Worm (Caenorhabditis elegans) whole organism, L1 larva: ENCODE results near the gene C04A11.2.

ENCODE experiments used
- C04F5.9 ChIP-seq: sonication (generic microtip); optimal IDR thresholded peaks from 2 replicates; lab custom pipeline; 2016; ENCODE audit warnings: missing genetic modification characterization, missing compliant biosample characterization
- C34B4.2 ChIP-seq: sonication (generic microtip); optimal IDR thresholded peaks from 2 replicates; lab custom pipeline; 2017; ENCODE audit warnings: mild to moderate bottlenecking, missing genetic modification characterization, missing compliant biosample characterization
- F16B12.6 ChIP-seq: fragments of 150-350 bp; optimal IDR thresholded peaks from 2 replicates; lab custom pipeline; 2014; ENCODE audit warnings: missing biosample characterization, missing genetic modification characterization
- aha-1 ChIP-seq: fragments of 150-350 bp; optimal IDR thresholded peaks from 2 replicates; lab custom pipeline; 2014; ENCODE audit warnings: missing biosample characterization, missing genetic modification characterization
- ama-1 ChIP-seq: fragments of 150-350 bp; optimal IDR thresholded peaks from 2 replicates; lab custom pipeline; 2014
- blmp-1 ChIP-seq: fragments of 150-350 bp; optimal IDR thresholded peaks from 2 replicates; lab custom pipeline; 2014; ENCODE audit warnings: missing biosample characterization, missing genetic modification characterization
- ceh-63 ChIP-seq: fragments of 200-800 bp; sonication (Bioruptor generic); optimal IDR thresholded peaks from 2 replicates; lab custom pipeline; 2018; ENCODE audit warnings: mild to moderate bottlenecking, missing genetic modification characterization, missing compliant biosample characterization
- ceh-82 ChIP-seq, 3 experiments: fragments of 150-350 bp in 1 of 3; sonication (generic microtip) in 2 of 3; optimal IDR thresholded peaks; 2 replicates each; lab custom pipeline; 2014 to 2017; ENCODE audit warnings: missing biosample characterization in 3 of 3, missing genetic modification characterization in 3 of 3
- ceh-90 ChIP-seq: sonication (generic microtip); optimal IDR thresholded peaks from 2 replicates; lab custom pipeline; 2016; ENCODE audit warnings: missing genetic modification characterization, missing compliant biosample characterization
- ces-1 ChIP-seq: fragments of 150-350 bp; optimal IDR thresholded peaks from 2 replicates; lab custom pipeline; 2014; ENCODE audit warnings: missing biosample characterization, missing genetic modification reagents, missing genetic modification characterization
- dpl-1 ChIP-seq, 3 experiments: fragments of 150-350 bp in 2 of 3; sonication (generic microtip) in 1 of 3; optimal IDR thresholded peaks; 2 replicates each; lab custom pipeline; 2014 to 2017; ENCODE audit warnings: missing biosample characterization in 3 of 3, missing genetic modification characterization in 3 of 3, missing genetic modification reagents in 3 of 3
- dsc-1 ChIP-seq: sonication (generic microtip); optimal IDR thresholded peaks from 2 replicates; lab custom pipeline; 2016; ENCODE audit warnings: mild to moderate bottlenecking, missing genetic modification characterization, missing compliant biosample characterization
- efl-1 ChIP-seq, 4 experiments: fragments of 150-350 bp; optimal IDR thresholded peaks in 3 of 4; peaks in 1 of 4; 1 replicate in 1 of 4; 2 replicates in 3 of 4; lab custom pipeline; 2014; ENCODE audit warnings: missing biosample characterization in 2 of 4, missing genetic modification characterization in 2 of 4, missing genetic modification reagents in 2 of 4
- egl-13 ChIP-seq: sonication (generic microtip); optimal IDR thresholded peaks from 2 replicates; lab custom pipeline; 2016; ENCODE audit warnings: missing genotype, missing genetic modification reagents, missing genetic modification characterization, missing compliant biosample characterization
- egl-27 ChIP-seq, 2 experiments: fragments of 150-350 bp in 1 of 2; sonication (generic microtip); optimal IDR thresholded peaks; 3 replicates each; lab custom pipeline; 2017 to 2018; ENCODE audit warnings: missing biosample characterization in 2 of 2, missing genetic modification characterization in 2 of 2, missing genetic modification reagents in 2 of 2
- elt-2 ChIP-seq: sonication (generic microtip); optimal IDR thresholded peaks from 2 replicates; lab custom pipeline; 2016; ENCODE audit warnings: missing genetic modification characterization, mild to moderate bottlenecking, inconsistent platforms, missing compliant biosample characterization, missing genetic modification reagents
- elt-3 ChIP-seq, 6 experiments: fragments of 150-350 bp in 1 of 6; sonication (generic microtip); optimal IDR thresholded peaks; 2 replicates each; lab custom pipeline; 2017 to 2018; ENCODE audit warnings: missing biosample characterization in 6 of 6, missing genetic modification characterization in 6 of 6, inconsistent platforms in 1 of 6
- fkh-10 ChIP-seq: sonication (generic microtip); optimal IDR thresholded peaks from 2 replicates; lab custom pipeline; 2017; ENCODE audit warnings: missing biosample characterization, missing genetic modification reagents, missing genetic modification characterization
- fkh-4 ChIP-seq: sonication (generic microtip); optimal IDR thresholded peaks from 2 replicates; lab custom pipeline; 2016; ENCODE audit warnings: missing compliant biosample characterization, missing genetic modification characterization, borderline replicate concordance
- fos-1 ChIP-seq: fragments of 150-350 bp; optimal IDR thresholded peaks from 2 replicates; lab custom pipeline; 2014; ENCODE audit warnings: missing biosample characterization, missing genetic modification characterization
- hlh-4 ChIP-seq: sonication (generic microtip); optimal IDR thresholded peaks from 2 replicates; lab custom pipeline; 2016; ENCODE audit warnings: mild to moderate bottlenecking, missing genetic modification characterization, missing compliant biosample characterization
- irx-1 ChIP-seq: sonication (generic microtip); optimal IDR thresholded peaks from 2 replicates; lab custom pipeline; 2016; ENCODE audit warnings: missing genetic modification characterization, missing compliant biosample characterization
- jun-1 ChIP-seq: fragments of 150-350 bp; optimal IDR thresholded peaks from 2 replicates; lab custom pipeline; 2014; ENCODE audit warnings: missing biosample characterization, missing genetic modification reagents, missing genetic modification characterization
- lin-14 ChIP-seq: fragments of 200-800 bp; sonication (Bioruptor generic); optimal IDR thresholded peaks from 2 replicates; lab custom pipeline; 2018; ENCODE audit warnings: mild to moderate bottlenecking, missing genetic modification characterization, moderate library complexity, missing compliant biosample characterization
- lin-39 ChIP-seq: fragments of 150-350 bp; optimal IDR thresholded peaks from 2 replicates; lab custom pipeline; 2014; ENCODE audit warnings: missing biosample characterization, missing genetic modification reagents, missing genetic modification characterization
- lsy-2 ChIP-seq, 2 experiments: fragments of 150-350 bp; optimal IDR thresholded peaks; 2 replicates each; lab custom pipeline; 2014; ENCODE audit warnings: missing biosample characterization in 2 of 2, missing genetic modification characterization in 2 of 2
- mab-9 ChIP-seq: fragments of 200-800 bp; sonication (Bioruptor generic); IDR thresholded peaks from 2 replicates; pipeline ENCODE4 v1.3.6; 2022; ENCODE audit warnings: missing genetic modification reagents, missing genetic modification characterization, missing compliant biosample characterization
- mep-1 ChIP-seq: fragments of 150-350 bp; optimal IDR thresholded peaks from 2 replicates; lab custom pipeline; 2014; ENCODE audit warnings: missing biosample characterization, missing genetic modification characterization
- nhr-19 ChIP-seq: fragments of 200-800 bp; sonication (Bioruptor generic); conservative IDR thresholded peaks from 2 replicates; pipeline ENCODE4 v1.3.6; 2022; ENCODE audit warnings: missing genetic modification characterization, missing compliant biosample characterization
- nhr-237 ChIP-seq: fragments of 150-350 bp; optimal IDR thresholded peaks from 2 replicates; lab custom pipeline; 2014; ENCODE audit warnings: missing biosample characterization, missing genetic modification characterization
- nhr-28 ChIP-seq: fragments of 150-350 bp; optimal IDR thresholded peaks from 2 replicates; lab custom pipeline; 2014; ENCODE audit warnings: missing biosample characterization, missing genetic modification characterization
- nhr-47 ChIP-seq: sonication (generic microtip); optimal IDR thresholded peaks from 2 replicates; lab custom pipeline; 2016; ENCODE audit warnings: mild to moderate bottlenecking, missing genetic modification characterization, moderate library complexity, missing compliant biosample characterization
- nhr-71 ChIP-seq: sonication (generic microtip); optimal IDR thresholded peaks from 2 replicates; lab custom pipeline; 2016; ENCODE audit warnings: mild to moderate bottlenecking, missing genetic modification characterization, moderate library complexity, missing compliant biosample characterization
- nhr-76 ChIP-seq: sonication (generic microtip); optimal IDR thresholded peaks from 2 replicates; lab custom pipeline; 2017; ENCODE audit warnings: missing biosample characterization, missing genetic modification characterization
- nhr-77 ChIP-seq: fragments of 150-350 bp; optimal IDR thresholded peaks from 2 replicates; lab custom pipeline; 2014; ENCODE audit warnings: missing biosample characterization, missing genetic modification characterization
- nhr-85 ChIP-seq: sonication (generic microtip); peaks from one replicate; lab custom pipeline; 2016; ENCODE audit warnings: missing genetic modification characterization, inconsistent platforms, missing compliant biosample characterization
- nhr-90 ChIP-seq: sonication (generic microtip); optimal IDR thresholded peaks from 2 replicates; lab custom pipeline; 2016; ENCODE audit warnings: mild to moderate bottlenecking, missing genetic modification characterization, missing compliant biosample characterization; ENCODE audit not compliant: poor library complexity
- pag-3 ChIP-seq: sonication (generic microtip); optimal IDR thresholded peaks from 2 replicates; lab custom pipeline; 2017; ENCODE audit warnings: missing genetic modification characterization, mild to moderate bottlenecking, missing compliant biosample characterization, antibody characterized with exemption, borderline replicate concordance; ENCODE audit not compliant: insufficient read depth
- snpc-4 ChIP-seq: fragments of 150-350 bp; optimal IDR thresholded peaks from 2 replicates; lab custom pipeline; 2014; ENCODE audit warnings: missing biosample characterization, missing genetic modification characterization
- snu-23 ChIP-seq: sonication (generic microtip); optimal IDR thresholded peaks from 2 replicates; lab custom pipeline; 2016; ENCODE audit warnings: missing genetic modification characterization, missing compliant biosample characterization
- sptf-1 ChIP-seq: fragments of 150-350 bp; optimal IDR thresholded peaks from 2 replicates; lab custom pipeline; 2014; ENCODE audit warnings: missing biosample characterization, missing genetic modification characterization
- sup-37 ChIP-seq: fragments of 200-800 bp; sonication (Bioruptor generic); optimal IDR thresholded peaks from 2 replicates; lab custom pipeline; 2018; ENCODE audit warnings: mild to moderate bottlenecking, missing genetic modification characterization, missing compliant biosample characterization
- swsn-7 ChIP-seq: sonication (generic microtip); optimal IDR thresholded peaks from 2 replicates; lab custom pipeline; 2016; ENCODE audit warnings: missing genetic modification characterization, missing compliant biosample characterization
- tbx-2 ChIP-seq: sonication (generic microtip); optimal IDR thresholded peaks from 2 replicates; lab custom pipeline; 2016; ENCODE audit warnings: missing genetic modification characterization, missing compliant biosample characterization
- tlp-1 ChIP-seq: fragments of 150-350 bp; optimal IDR thresholded peaks from 2 replicates; lab custom pipeline; 2014; ENCODE audit warnings: missing biosample characterization, missing genetic modification characterization
- unc-30 ChIP-seq: sonication (generic microtip); optimal IDR thresholded peaks from 2 replicates; lab custom pipeline; 2017; ENCODE audit warnings: missing biosample characterization, missing genetic modification characterization
- unc-62 ChIP-seq: fragments of 150-350 bp; optimal IDR thresholded peaks from 2 replicates; lab custom pipeline; 2014; ENCODE audit warnings: missing biosample characterization, missing genetic modification reagents, missing genetic modification characterization
- vab-15 ChIP-seq: sonication (generic microtip); optimal IDR thresholded peaks from 2 replicates; lab custom pipeline; 2017; ENCODE audit warnings: missing genotype, mild to moderate bottlenecking, missing genetic modification characterization, missing compliant biosample characterization
- zip-4 ChIP-seq: fragments of 200-800 bp; sonication (Bioruptor generic); optimal IDR thresholded peaks from 2 replicates; lab custom pipeline; 2018; ENCODE audit warnings: mild to moderate bottlenecking, missing genetic modification characterization, moderate library complexity, missing compliant biosample characterization
- ztf-11 ChIP-seq, 2 experiments: sonication (generic microtip); optimal IDR thresholded peaks; 2 replicates each; lab custom pipeline; 2016 to 2017; ENCODE audit warnings: missing genetic modification characterization in 2 of 2, missing biosample characterization in 1 of 2, missing compliant biosample characterization in 1 of 2
- ztf-4 ChIP-seq: fragments of 150-350 bp; optimal IDR thresholded peaks from 2 replicates; lab custom pipeline; 2014; ENCODE audit warnings: missing biosample characterization, missing genetic modification characterization

Gene C04A11.2

DNA sequence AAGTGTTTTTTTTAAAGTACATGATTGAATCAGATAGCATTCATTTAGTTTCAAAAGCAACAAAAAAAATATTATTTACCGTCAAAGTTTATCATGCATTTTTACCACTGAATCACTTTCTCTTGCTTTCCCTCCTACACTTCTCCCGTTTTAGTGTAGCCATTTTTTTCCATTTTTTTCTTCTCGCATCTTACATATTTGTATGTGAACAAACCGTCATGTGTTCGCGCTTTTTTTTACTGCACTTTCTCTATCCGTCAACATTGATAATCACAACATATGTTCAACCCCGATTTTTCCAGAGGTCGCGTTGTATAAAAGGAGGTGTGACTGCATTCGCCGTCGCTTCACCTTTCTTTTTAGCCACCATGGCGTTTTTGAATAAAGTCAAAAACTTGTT is 8.3 kb upstream of the C04A11.2 start, which contains the start of gene gck-4:
Gene gck-4, plus strand, starts transcription at position 301 of the 400 bp plus-strand sequence.
- TF ChIP-seq ceh-63 (GFP tag; lab: Kevin White, UChicago) (no peak), blmp-1 (peak; percentile 21)

DNA sequence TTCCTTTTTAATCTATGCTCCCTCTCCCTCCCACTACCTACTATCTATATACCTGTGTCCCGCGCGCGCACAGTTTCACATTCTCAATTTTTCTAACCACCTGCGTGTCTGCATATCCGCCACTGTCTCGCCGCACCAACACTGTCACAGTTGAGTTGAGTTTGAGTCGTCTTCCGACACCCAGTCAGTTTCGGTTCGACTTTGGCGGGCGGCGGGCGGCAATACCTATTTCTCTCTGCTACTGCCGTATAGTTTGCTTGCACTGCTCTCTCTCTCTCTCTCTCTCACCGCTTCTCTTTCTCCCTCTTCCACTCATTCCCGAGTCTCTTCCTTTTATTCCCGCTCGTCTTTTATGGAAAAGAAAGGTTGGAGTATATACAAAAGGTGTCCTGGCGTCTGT is 6.8 kb upstream of the C04A11.2 start:
- TF ChIP-seq aha-1 (tag; lab: Kevin White, UChicago) (no peak), ztf-11 (tag; optimal IDR thresholded peaks at IDR 0.05; lab: Kevin White, UChicago) (peak in 1 of 2 experiments; percentile 16), ces-1 (no peak), pag-3 (no peak), elt-3 (tag; optimal IDR thresholded peaks at IDR 0.05; lab: Kevin White, UChicago) (no peak), hlh-4 (tag; lab: Kevin White, UChicago) (no peak), efl-1 (optimal IDR thresholded peaks at IDR 0.05; lab: Kevin White, UChicago) (peak in 1 of 2 experiments; percentile 20), efl-1 (GFP tag; optimal IDR thresholded peaks at IDR 0.05 in 1 of 2; lab: Kevin White, UChicago) (peak in 1 of 2 experiments; percentile 41), ceh-63 (GFP tag; lab: Kevin White, UChicago) (no peak), jun-1 (no peak), fkh-10 (no peak), unc-30 (tag; lab: Kevin White, UChicago) (no peak), nhr-47 (tag; lab: Kevin White, UChicago) (peak; percentile 17), lin-14 (GFP tag; lab: Kevin White, UChicago) (peak; percentile 77), C04F5.9 (no peak), nhr-237 (no peak), egl-27 (tag; optimal IDR thresholded peaks at IDR 0.05; lab: Kevin White, UChicago) (no peak), ceh-82 (tag; optimal IDR thresholded peaks at IDR 0.05; lab: Kevin White, UChicago) (peak in 1 of 3 experiments; percentile 30), mab-9 (no peak), swsn-7 (tag; lab: Kevin White, UChicago) (peak; percentile 28), nhr-19 (GFP tag; lab: Robert Waterston, UW) (no peak), fkh-4 (tag; lab: Kevin White, UChicago) (no peak), sup-37 (GFP tag; lab: Kevin White, UChicago) (no peak), egl-13 (no peak), C34B4.2 (no peak), nhr-77 (tag; lab: Kevin White, UChicago) (peak; percentile 34), ceh-90 (tag; lab: Kevin White, UChicago) (no peak), snpc-4 (tag; lab: Kevin White, UChicago) (no peak), nhr-90 (tag; lab: Kevin White, UChicago) (peak; percentile 4), elt-2 (tag; lab: Kevin White, UChicago) (no peak), unc-62 (GFP tag; lab: Kevin White, UChicago) (no peak), nhr-71 (tag; lab: Kevin White, UChicago) (no peak), ama-1 (no peak), ztf-4 (tag; lab: Kevin White, UChicago) (no peak), dsc-1 (tag; lab: Kevin White, UChicago) (no peak), fos-1 (tag; lab: Kevin White, UChicago) (no peak), lin-39 (tag; lab: Kevin White, UChicago) (no peak), F16B12.6 (tag; lab: Kevin White, UChicago) (no peak), vab-15 (tag; lab: Kevin White, UChicago) (no peak), mep-1 (tag; lab: Kevin White, UChicago) (peak; percentile 45), zip-4 (GFP tag; lab: Kevin White, UChicago) (no peak), irx-1 (tag; lab: Kevin White, UChicago) (no peak), sptf-1 (tag; lab: Kevin White, UChicago) (no peak), snu-23 (GFP tag; lab: Kevin White, UChicago) (peak; percentile 36), nhr-76 (tag; lab: Kevin White, UChicago) (no peak), blmp-1 (peak; percentile 59), lsy-2 (tag; optimal IDR thresholded peaks at IDR 0.05; lab: Kevin White, UChicago) (peak; percentile 25 to 32), nhr-85 (tag; lab: Kevin White, UChicago) (peak; percentile 80), dpl-1 (GFP tag; optimal IDR thresholded peaks at IDR 0.05; lab: Kevin White, UChicago) (no peak), nhr-28 (no peak), tbx-2 (tag; lab: Kevin White, UChicago) (no peak), tlp-1 (tag; lab: Kevin White, UChicago) (no peak)
